Worm (Caenorhabditis elegans): ENCODE measurements around the gene C56A3.5.

ce11 chrV:13515115-13515514 is 36.7 kb upstream of the C56A3.5 start, which contains the start of gene semi-1:
- no peak for TF ChIP-seq aly-2 (tag; optimal IDR thresholded peaks at IDR 0.05)
- TF ChIP-seq egl-5 (tag; optimal IDR thresholded peaks at IDR 0.05), result no peak
- TF ChIP-seq ceh-82 (tag; optimal IDR thresholded peaks at IDR 0.05), result no peak
- TF ChIP-seq pqm-1 (tag; optimal IDR thresholded peaks at IDR 0.05), result no peak
- TF ChIP-seq fkh-10 (GFP tag; optimal IDR thresholded peaks at IDR 0.05), result no peak
- no peak for TF ChIP-seq ztf-4 (tag; optimal IDR thresholded peaks at IDR 0.05)
- no peak for TF ChIP-seq nhr-28 (tag; optimal IDR thresholded peaks at IDR 0.05)
- no peak for TF ChIP-seq nhr-237 (tag; optimal IDR thresholded peaks at IDR 0.05)
- no peak for TF ChIP-seq elt-1 (tag; optimal IDR thresholded peaks at IDR 0.05)
- no peak for TF ChIP-seq tbx-2 (tag; optimal IDR thresholded peaks at IDR 0.05)
- TF ChIP-seq elt-3 (tag; optimal IDR thresholded peaks at IDR 0.05), result no peak
- TF ChIP-seq unc-62 (GFP tag; optimal IDR thresholded peaks at IDR 0.05), result no peak
- no peak for TF ChIP-seq eor-1 (tag; optimal IDR thresholded peaks at IDR 0.05)
